Worm (Caenorhabditis elegans) whole organism, early embryonic: ENCODE results near the gene nas-37.

Experiments
- F13C5.2 ChIP-seq: sonication (generic microtip); optimal IDR thresholded peaks from 2 replicates; lab custom pipeline; 2017; ENCODE audit warnings: mild to moderate bottlenecking, missing genetic modification characterization, inconsistent platforms, missing compliant biosample characterization
- hmbx-1 ChIP-seq: sonication (generic microtip); optimal IDR thresholded peaks from 2 replicates; lab custom pipeline; 2016; ENCODE audit warnings: mild to moderate bottlenecking, missing genetic modification characterization, missing compliant biosample characterization
- hmg-4 ChIP-seq: fragments of 200-800 bp; sonication (Bioruptor generic); optimal IDR thresholded peaks from 2 replicates; lab custom pipeline; 2018; ENCODE audit warnings: mild to moderate bottlenecking, missing genetic modification characterization, missing compliant biosample characterization
- sea-1 ChIP-seq: fragments of 200-800 bp; sonication (Bioruptor generic); conservative IDR thresholded peaks from 2 replicates; pipeline ENCODE4 v1.3.6; 2022; ENCODE audit warnings: missing genetic modification characterization, missing compliant biosample characterization

ce11 chrX:9924962-9925361 lies 23.9 kb downstream of the nas-37 start, which contains the start of gene ugt-23:
- TF ChIP-seq hmbx-1 (no peak), sea-1 (GFP tag; lab: Robert Waterston, UW) (no peak), F13C5.2 (tag; lab: Kevin White, UChicago) (no peak), hmg-4 (GFP tag; lab: Kevin White, UChicago) (no peak)
